Worm (Caenorhabditis elegans): Measurements from ENCODE around the gene H27A22.1.

H27A22.1 gene

DNA sequence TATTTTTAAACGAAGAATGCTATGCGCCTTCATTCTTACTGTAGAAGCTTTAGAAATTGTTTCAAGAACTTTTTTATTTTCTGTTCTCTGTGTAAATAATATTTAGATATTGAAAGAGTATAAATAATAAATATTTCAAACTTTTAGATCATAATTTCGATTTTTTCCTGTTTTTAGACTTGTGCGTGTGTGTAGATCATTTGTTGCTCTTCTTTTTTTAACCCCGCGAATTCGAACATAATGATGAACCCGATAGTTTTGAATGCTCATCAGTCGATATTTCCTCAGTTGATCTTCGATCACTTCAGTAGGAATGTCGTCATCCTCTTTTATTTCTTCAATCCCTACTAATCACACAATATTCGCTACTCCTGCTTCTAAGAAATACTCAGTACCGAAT, 5.1 kb upstream of the H27A22.1 start, which contains the start of gene T21C9.13:
Gene T21C9.13, plus strand, starts transcription at position 33 of the 400 bp plus-strand sequence.
- TF ChIP-seq nhr-237 (tag; optimal IDR thresholded peaks at IDR 0.05) (no peak), zag-1 (tag; optimal IDR thresholded peaks at IDR 0.05) (no peak), elt-3 (tag; optimal IDR thresholded peaks at IDR 0.05) (no peak), egl-27 (tag; optimal IDR thresholded peaks at IDR 0.05) (no peak), lin-13 (GFP tag; optimal IDR thresholded peaks at IDR 0.05) (no peak), lin-11 (tag; optimal IDR thresholded peaks at IDR 0.05) (no peak), nhr-129 (tag; optimal IDR thresholded peaks at IDR 0.05) (no peak), nhr-10 (tag; optimal IDR thresholded peaks at IDR 0.05) (no peak), nhr-12 (tag; optimal IDR thresholded peaks at IDR 0.05) (no peak)

DNA sequence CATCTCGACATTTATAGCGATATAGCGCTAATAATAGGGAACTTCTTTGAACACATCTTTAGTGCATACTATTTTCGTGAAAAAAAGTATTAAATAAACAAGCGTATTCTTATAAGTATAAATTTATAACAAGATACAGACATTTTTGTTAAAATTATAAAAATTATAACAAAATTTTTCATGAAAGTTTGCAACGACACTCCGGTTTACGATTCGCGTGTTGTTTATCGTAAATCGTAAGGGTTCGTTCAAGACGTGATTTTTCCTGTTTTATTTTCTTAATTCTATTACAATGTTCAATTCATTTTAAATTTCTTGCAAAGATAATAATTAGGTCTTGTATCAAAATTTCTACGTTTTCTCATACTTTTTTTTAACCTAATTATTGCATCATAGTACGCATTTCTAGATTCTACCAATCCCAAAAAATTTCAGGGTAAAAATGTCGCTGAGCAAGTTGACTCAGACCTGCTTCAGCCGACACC, 3.6 kb upstream of the H27A22.1 start, which contains the start of gene scpl-4:
Gene scpl-4, plus strand, starts transcription at position 435 of the 485 bp plus-strand sequence.
- TF ChIP-seq nhr-77 (tag; optimal IDR thresholded peaks at IDR 0.05) (no peak), mdl-1 (tag; optimal IDR thresholded peaks at IDR 0.05) (no peak), peb-1 (tag; optimal IDR thresholded peaks at IDR 0.05) (no peak), unc-55 (GFP tag; optimal IDR thresholded peaks at IDR 0.05) (peak; percentile 36), Y55F3AM.14 (GFP tag; optimal IDR thresholded peaks at IDR 0.05) (no peak), ztf-1 (GFP tag; conservative IDR thresholded peaks at IDR 0.05) (no peak)

DNA sequence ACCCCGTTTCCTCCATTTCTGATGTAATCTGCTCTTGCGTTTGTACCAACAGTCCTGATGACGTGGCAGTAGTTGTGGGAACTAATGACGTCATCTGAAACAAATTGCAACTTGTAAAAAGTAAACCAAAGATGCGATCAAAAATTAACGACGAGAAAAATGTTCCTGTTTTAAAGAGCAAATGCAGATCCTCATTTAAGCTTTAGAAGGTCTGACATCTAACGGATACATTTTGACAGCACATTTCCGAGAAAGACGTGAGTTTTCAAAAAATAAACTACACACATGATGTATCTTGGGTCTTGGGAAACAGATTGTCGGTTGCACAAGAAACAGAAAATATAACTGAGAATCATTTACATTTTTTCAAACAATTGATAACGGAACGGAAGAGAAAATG, 13.1 kb downstream of the H27A22.1 start, which contains the start of gene H09F14.1:
Gene H09F14.1, minus strand, starts transcription at position 101 of the 400 bp plus-strand sequence.
- TF ChIP-seq alr-1 (tag; optimal IDR thresholded peaks at IDR 0.05): no peak
- no peak for TF ChIP-seq sma-3 (GFP tag; optimal IDR thresholded peaks at IDR 0.05)
- no peak for TF ChIP-seq skn-1 (tag; optimal IDR thresholded peaks at IDR 0.05)
- no peak for TF ChIP-seq crh-2 (tag; optimal IDR thresholded peaks at IDR 0.05)
- TF ChIP-seq lin-13 (GFP tag; optimal IDR thresholded peaks at IDR 0.05): no peak
- TF ChIP-seq nhr-10 (tag; optimal IDR thresholded peaks at IDR 0.05): no peak
- TF ChIP-seq egl-27 (tag; optimal IDR thresholded peaks at IDR 0.05): no peak
- TF ChIP-seq sma-9 (GFP tag; optimal IDR thresholded peaks at IDR 0.05): no peak
- no peak for TF ChIP-seq sma-9 (tag; optimal IDR thresholded peaks at IDR 0.05)
- no peak for TF ChIP-seq nhr-129 (tag; optimal IDR thresholded peaks at IDR 0.05)
- no peak for TF ChIP-seq mbf-1 (tag; optimal IDR thresholded peaks at IDR 0.05)
- no peak for TF ChIP-seq ztf-4 (tag; optimal IDR thresholded peaks at IDR 0.05)
- TF ChIP-seq mab-5 (tag; optimal IDR thresholded peaks at IDR 0.05): no peak
- TF ChIP-seq blmp-1 (tag; optimal IDR thresholded peaks at IDR 0.05; ENCODE audit: insufficient read depth): no peak

DNA sequence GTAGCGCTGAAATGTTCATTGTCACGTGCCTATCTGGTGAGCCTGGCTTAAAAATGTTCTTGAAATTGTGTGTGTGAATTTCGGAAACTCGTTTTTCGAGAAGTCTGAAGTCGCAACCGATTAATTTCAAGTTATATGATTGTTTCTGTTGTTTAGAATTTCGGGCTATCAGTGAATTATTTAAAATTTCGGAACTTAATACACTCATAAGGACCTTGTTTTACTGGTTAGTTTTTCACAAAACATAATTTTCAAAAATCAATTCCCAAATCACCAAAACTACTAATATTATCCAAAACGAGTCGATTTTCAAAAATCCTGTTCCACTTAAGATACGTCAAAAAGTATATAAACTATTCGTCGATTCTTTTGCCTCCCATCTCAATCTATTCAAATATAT, 28.1 kb downstream of the H27A22.1 start:
- TF ChIP-seq mdl-1 (tag; optimal IDR thresholded peaks at IDR 0.05): no peak
- no peak for TF ChIP-seq Y55F3AM.14 (GFP tag; optimal IDR thresholded peaks at IDR 0.05)
- TF ChIP-seq elt-1 (tag; optimal IDR thresholded peaks at IDR 0.05): no peak
- no peak for TF ChIP-seq elt-3 (tag; optimal IDR thresholded peaks at IDR 0.05)
- no peak for TF ChIP-seq ceh-16 (tag; optimal IDR thresholded peaks at IDR 0.05)
- TF ChIP-seq nhr-23 (tag; optimal IDR thresholded peaks at IDR 0.05): no peak
- TF ChIP-seq snpc-4 (tag; optimal IDR thresholded peaks at IDR 0.05): no peak
- TF ChIP-seq blmp-1 (tag; optimal IDR thresholded peaks at IDR 0.05; ENCODE audit: insufficient read depth): no peak
- no peak for TF ChIP-seq R02D3.7 (tag; optimal IDR thresholded peaks at IDR 0.05)
- TF ChIP-seq lin-13 (GFP tag; optimal IDR thresholded peaks at IDR 0.05): no peak
- no peak for TF ChIP-seq sma-3 (GFP tag; optimal IDR thresholded peaks at IDR 0.05)
- TF ChIP-seq skn-1 (tag; optimal IDR thresholded peaks at IDR 0.05): no peak
- no peak for TF ChIP-seq ztf-4 (tag; optimal IDR thresholded peaks at IDR 0.05)

DNA sequence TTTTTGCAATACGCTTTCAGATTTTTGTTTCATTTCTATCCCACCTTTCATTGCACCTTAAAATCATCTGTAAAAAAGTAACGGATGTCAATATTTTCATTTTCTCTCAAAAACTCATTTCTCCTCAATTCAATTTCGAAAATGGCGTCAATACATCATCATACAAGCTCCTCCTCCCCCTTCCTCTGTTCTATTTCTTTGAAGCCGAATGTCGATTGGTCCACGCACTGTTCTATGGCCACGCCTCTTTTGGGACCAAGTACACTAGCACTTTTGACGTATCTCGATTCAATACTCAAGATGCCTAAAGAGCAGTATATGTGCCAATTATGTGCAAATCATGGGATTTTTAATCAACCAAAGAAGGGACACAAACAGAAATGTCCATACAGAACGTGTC, 30.4 kb downstream of the H27A22.1 start, which contains the start of gene mab-23:
Gene mab-23, plus strand, starts transcription at position 301 of the 400 bp plus-strand sequence.
- TF ChIP-seq C34F6.9 (tag; optimal IDR thresholded peaks at IDR 0.05) (no peak), snpc-4 (tag; optimal IDR thresholded peaks at IDR 0.05) (no peak), mdl-1 (tag; optimal IDR thresholded peaks at IDR 0.05) (no peak), egl-27 (tag; optimal IDR thresholded peaks at IDR 0.05) (no peak), alr-1 (tag; optimal IDR thresholded peaks at IDR 0.05) (no peak), ZK546.5 (tag; optimal IDR thresholded peaks at IDR 0.05) (no peak), F13H6.1 (tag; optimal IDR thresholded peaks at IDR 0.05) (no peak), lsy-2 (tag; optimal IDR thresholded peaks at IDR 0.05) (no peak), zag-1 (tag; optimal IDR thresholded peaks at IDR 0.05) (no peak), nhr-23 (tag; optimal IDR thresholded peaks at IDR 0.05) (no peak), aly-2 (tag; optimal IDR thresholded peaks at IDR 0.05) (no peak), nhr-25 (tag; optimal IDR thresholded peaks at IDR 0.05) (no peak), ztf-4 (tag; optimal IDR thresholded peaks at IDR 0.05) (no peak), lin-13 (GFP tag; optimal IDR thresholded peaks at IDR 0.05) (no peak)
